Fruit fly (Drosophila melanogaster) whole organism, embryonic: ENCODE data around the gene CG5968.

ENCODE experiments used
- ATbp ChIP-seq: fragments of 200-800 bp; sonication (Bioruptor generic); optimal IDR thresholded peaks from 2 replicates; lab custom pipeline; 2017; ENCODE audit warnings: missing biosample characterization, mild to moderate bottlenecking, missing genetic modification characterization, missing genetic modification reagents
- CG10209 ChIP-seq: fragments of 200-800 bp; sonication (Bioruptor generic); optimal IDR thresholded peaks from 3 replicates; lab custom pipeline; 2017; ENCODE audit warnings: missing biosample characterization, mild to moderate bottlenecking, missing genetic modification characterization, missing genetic modification reagents
- CG10321 ChIP-seq: fragments of 200-800 bp; sonication (Bioruptor generic); IDR thresholded peaks from 2 replicates; pipeline ENCODE4 v1.3.6; 2022; ENCODE audit warnings: missing biosample characterization, missing genetic modification characterization
- CG11504 ChIP-seq: fragments of 200-800 bp; sonication (Bioruptor generic); optimal IDR thresholded peaks from 3 replicates; lab custom pipeline; 2019; ENCODE audit warnings: missing biosample characterization, mild to moderate bottlenecking, missing genetic modification characterization, moderate library complexity
- CG11696 ChIP-seq: fragments of 200-800 bp; sonication (Bioruptor generic); IDR thresholded peaks from 2 replicates; pipeline ENCODE4 v1.3.6; 2022; ENCODE audit warnings: missing biosample characterization, missing genetic modification characterization
- CG12769 ChIP-seq: fragments of 200-800 bp; sonication (Bioruptor generic); optimal IDR thresholded peaks from 2 replicates; lab custom pipeline; 2019; ENCODE audit warnings: missing biosample characterization, mild to moderate bottlenecking, missing genetic modification characterization, moderate library complexity
- CG13894 ChIP-seq: fragments of 200-800 bp; sonication (Bioruptor generic); optimal IDR thresholded peaks from 3 replicates; lab custom pipeline; 2018; ENCODE audit warnings: missing biosample characterization, mild to moderate bottlenecking, missing genetic modification characterization, moderate library complexity
- CG14014 ChIP-seq: fragments of 200-800 bp; sonication (Bioruptor generic); IDR thresholded peaks from 2 replicates; pipeline ENCODE4 v1.3.6; 2022; ENCODE audit warnings: missing biosample characterization, missing genetic modification characterization
- CG15269 ChIP-seq: fragments of 200-800 bp; sonication (Bioruptor generic); optimal IDR thresholded peaks from 2 replicates; lab custom pipeline; 2018; ENCODE audit warnings: missing biosample characterization, mild to moderate bottlenecking, missing genetic modification characterization, moderate library complexity
- CG1529 ChIP-seq: fragments of 200-800 bp; sonication (Bioruptor generic); optimal IDR thresholded peaks from 3 replicates; lab custom pipeline; 2018; ENCODE audit warnings: missing biosample characterization, missing genetic modification characterization
- CG15601 ChIP-seq: fragments of 200-800 bp; sonication (Bioruptor generic); optimal IDR thresholded peaks from 3 replicates; lab custom pipeline; 2019; ENCODE audit warnings: missing biosample characterization, mild to moderate bottlenecking, missing genetic modification characterization, moderate library complexity
- CG2120 ChIP-seq: fragments of 200-800 bp; sonication (Bioruptor generic); optimal IDR thresholded peaks from 3 replicates; lab custom pipeline; 2016; ENCODE audit warnings: missing biosample characterization, missing genetic modification characterization
- CG4424 ChIP-seq: fragments of 200-800 bp; sonication (Bioruptor generic); optimal IDR thresholded peaks from 3 replicates; lab custom pipeline; 2016; ENCODE audit warnings: missing biosample characterization, missing genetic modification characterization
- CG6175 ChIP-seq: fragments of 200-800 bp; sonication (Bioruptor generic); IDR thresholded peaks from 3 replicates; pipeline ENCODE4 v1.3.6; 2022; ENCODE audit warnings: missing biosample characterization, missing genetic modification characterization
- CG6813 ChIP-seq: fragments of 200-800 bp; sonication (Bioruptor generic); optimal IDR thresholded peaks from 2 replicates; lab custom pipeline; 2017; ENCODE audit warnings: missing biosample characterization, missing genetic modification characterization, mild to moderate bottlenecking, moderate library complexity, missing genetic modification reagents
- CG7271 ChIP-seq: fragments of 200-800 bp; sonication (Bioruptor generic); optimal IDR thresholded peaks from 2 replicates; lab custom pipeline; 2018; ENCODE audit warnings: missing biosample characterization, mild to moderate bottlenecking, missing genetic modification characterization, moderate library complexity
- CG8281 ChIP-seq: fragments of 200-800 bp; sonication (Bioruptor generic); optimal IDR thresholded peaks from 2 replicates; lab custom pipeline; 2018; ENCODE audit warnings: missing biosample characterization, mild to moderate bottlenecking, missing genetic modification characterization, moderate library complexity
- H15 ChIP-seq: fragments of 200-800 bp; sonication (Bioruptor generic); IDR thresholded peaks from 3 replicates; pipeline ENCODE4 v1.3.6; 2022; ENCODE audit warnings: missing biosample characterization, missing genetic modification characterization
- HHEX ChIP-seq: fragments of 200-800 bp; sonication (Bioruptor generic); optimal IDR thresholded peaks from 3 replicates; lab custom pipeline; 2017; ENCODE audit warnings: missing biosample characterization, mild to moderate bottlenecking, missing genetic modification characterization, missing genetic modification reagents
- HLHmδ ChIP-seq: fragments of 200-800 bp; sonication (Bioruptor generic); optimal IDR thresholded peaks from 2 replicates; lab custom pipeline; 2018; ENCODE audit warnings: missing biosample characterization, mild to moderate bottlenecking, missing genetic modification characterization, moderate library complexity
- Hmr ChIP-seq: fragments of 200-800 bp; sonication (Bioruptor generic); optimal IDR thresholded peaks from 3 replicates; lab custom pipeline; 2017; ENCODE audit warnings: mild to moderate bottlenecking, missing biosample characterization, missing genetic modification reagents, missing genetic modification characterization
- MTF-1 ChIP-seq: fragments of 200-800 bp; sonication (Bioruptor generic); optimal IDR thresholded peaks from 2 replicates; lab custom pipeline; 2018; ENCODE audit warnings: missing biosample characterization, mild to moderate bottlenecking, missing genetic modification characterization, borderline replicate concordance
- Meics ChIP-seq: fragments of 200-800 bp; sonication (Bioruptor generic); optimal IDR thresholded peaks from 2 replicates; lab custom pipeline; 2017; ENCODE audit warnings: missing biosample characterization, mild to moderate bottlenecking, missing genetic modification characterization
- Pdp1 ChIP-seq, 2 experiments: fragments of 200-800 bp; sonication (Bioruptor generic); optimal IDR thresholded peaks; 3 replicates each; lab custom pipeline; 2016; ENCODE audit warnings: missing biosample characterization in 2 of 2, missing genetic modification characterization in 2 of 2, mild to moderate bottlenecking in 1 of 2, moderate library complexity in 1 of 2
- Rfx ChIP-seq: fragments of 200-800 bp; sonication (Bioruptor generic); IDR thresholded peaks from 2 replicates; pipeline ENCODE4 v1.3.6; 2022; ENCODE audit warnings: missing biosample characterization, missing genetic modification characterization
- Side ChIP-seq: fragments of 200-800 bp; sonication (Bioruptor generic); optimal IDR thresholded peaks from 2 replicates; lab custom pipeline; 2016; ENCODE audit warnings: missing biosample characterization, missing genetic modification characterization
- ato ChIP-seq: fragments of 200-800 bp; sonication (Bioruptor generic); IDR thresholded peaks from 2 replicates; pipeline ENCODE4 v1.3.6; 2022; ENCODE audit warnings: missing biosample characterization, missing genetic modification characterization; ENCODE audit not compliant: partially characterized antibody
- az2 ChIP-seq: fragments of 200-800 bp; sonication (Bioruptor generic); optimal IDR thresholded peaks from 3 replicates; lab custom pipeline; 2016; ENCODE audit warnings: missing biosample characterization, missing genetic modification characterization
- chinmo ChIP-seq: fragments of 200-800 bp; sonication (Bioruptor generic); IDR thresholded peaks from 4 replicates; pipeline ENCODE4 v1.3.6; 2022; ENCODE audit warnings: missing biosample characterization, missing genetic modification characterization; ENCODE audit not compliant: partially characterized antibody
- dmrt99B ChIP-seq: fragments of 200-800 bp; sonication (Bioruptor generic); optimal IDR thresholded peaks from 2 replicates; lab custom pipeline; 2018; ENCODE audit warnings: missing biosample characterization, mild to moderate bottlenecking, missing genetic modification characterization, moderate library complexity
- eve ChIP-seq, 2 experiments: fragments of >200 bp; optimal IDR thresholded peaks; 2 replicates each; lab custom pipeline; 2017; ENCODE audit warnings: missing biosample characterization in 2 of 2, missing genetic modification characterization in 2 of 2
- fd3F ChIP-seq: fragments of 200-800 bp; sonication (Bioruptor generic); optimal IDR thresholded peaks from 2 replicates; lab custom pipeline; 2018; ENCODE audit warnings: missing biosample characterization, mild to moderate bottlenecking, missing genetic modification characterization, moderate library complexity
- gro ChIP-seq: fragments of 200-800 bp; sonication (Bioruptor generic); optimal IDR thresholded peaks from 2 replicates; lab custom pipeline; 2016; ENCODE audit warnings: missing biosample characterization, missing genetic modification characterization
- ham ChIP-seq: fragments of 200-800 bp; sonication (Bioruptor generic); IDR thresholded peaks from 2 replicates; pipeline ENCODE4 v1.3.6; 2022; ENCODE audit warnings: missing biosample characterization, missing genetic modification characterization
- jing ChIP-seq: fragments of 200-800 bp; sonication (Bioruptor generic); optimal IDR thresholded peaks from 2 replicates; lab custom pipeline; 2018; ENCODE audit warnings: missing biosample characterization, mild to moderate bottlenecking, missing genetic modification characterization
- lab ChIP-seq: fragments of 200-800 bp; sonication (Bioruptor generic); optimal IDR thresholded peaks from 3 replicates; lab custom pipeline; 2017; ENCODE audit warnings: missing biosample characterization, missing genetic modification characterization, mild to moderate bottlenecking, moderate library complexity, missing genetic modification reagents
- pan ChIP-seq, 4 experiments: fragments of >200 bp in 3 of 4; fragments of 200-800 bp in 1 of 4; sonication (Bioruptor generic) in 1 of 4; optimal IDR thresholded peaks in 3 of 4; IDR thresholded peaks in 1 of 4; 2 replicates each; pipeline versions ENCODE4 v1.3.6 to Lab custom; 2017 to 2022; ENCODE audit warnings: missing biosample characterization in 2 of 4, missing genetic modification characterization in 2 of 4, mixed read lengths in 1 of 4
- repo ChIP-seq: fragments of 200-800 bp; sonication (Bioruptor generic); optimal IDR thresholded peaks from 2 replicates; lab custom pipeline; 2016; ENCODE audit warnings: missing biosample characterization, missing genetic modification characterization
- sd ChIP-seq: fragments of 200-800 bp; sonication (Bioruptor generic); optimal IDR thresholded peaks from 3 replicates; lab custom pipeline; 2018; ENCODE audit warnings: missing biosample characterization, mild to moderate bottlenecking, missing genetic modification characterization, moderate library complexity
- sens ChIP-seq: fragments of 200-800 bp; sonication (Bioruptor generic); peaks from one replicate; lab custom pipeline; 2016; ENCODE audit warnings: missing biosample characterization, missing genetic modification characterization
- sob ChIP-seq: fragments of 200-800 bp; sonication (Bioruptor generic); IDR thresholded peaks from 2 replicates; pipeline ENCODE4 v1.3.6; 2022; ENCODE audit warnings: missing biosample characterization, missing genetic modification characterization
- stc ChIP-seq: fragments of 200-800 bp; sonication (Bioruptor generic); IDR thresholded peaks from 2 replicates; pipeline ENCODE4 v1.3.6; 2022; ENCODE audit warnings: missing biosample characterization, missing genetic modification characterization
- tap ChIP-seq: fragments of 200-800 bp; optimal IDR thresholded peaks from 3 replicates; lab custom pipeline; 2019; ENCODE audit warnings: missing biosample characterization, mild to moderate bottlenecking, missing genetic modification characterization, moderate library complexity
- unpg ChIP-seq: fragments of 200-800 bp; sonication (Bioruptor generic); optimal IDR thresholded peaks from 3 replicates; lab custom pipeline; 2018; ENCODE audit warnings: missing biosample characterization, mild to moderate bottlenecking, missing genetic modification characterization, moderate library complexity
- zfh2 ChIP-seq: fragments of 200-800 bp; sonication (Bioruptor generic); optimal IDR thresholded peaks from 2 replicates; lab custom pipeline; 2016; ENCODE audit warnings: missing biosample characterization, missing genetic modification characterization

The CG5968 gene

DNA sequence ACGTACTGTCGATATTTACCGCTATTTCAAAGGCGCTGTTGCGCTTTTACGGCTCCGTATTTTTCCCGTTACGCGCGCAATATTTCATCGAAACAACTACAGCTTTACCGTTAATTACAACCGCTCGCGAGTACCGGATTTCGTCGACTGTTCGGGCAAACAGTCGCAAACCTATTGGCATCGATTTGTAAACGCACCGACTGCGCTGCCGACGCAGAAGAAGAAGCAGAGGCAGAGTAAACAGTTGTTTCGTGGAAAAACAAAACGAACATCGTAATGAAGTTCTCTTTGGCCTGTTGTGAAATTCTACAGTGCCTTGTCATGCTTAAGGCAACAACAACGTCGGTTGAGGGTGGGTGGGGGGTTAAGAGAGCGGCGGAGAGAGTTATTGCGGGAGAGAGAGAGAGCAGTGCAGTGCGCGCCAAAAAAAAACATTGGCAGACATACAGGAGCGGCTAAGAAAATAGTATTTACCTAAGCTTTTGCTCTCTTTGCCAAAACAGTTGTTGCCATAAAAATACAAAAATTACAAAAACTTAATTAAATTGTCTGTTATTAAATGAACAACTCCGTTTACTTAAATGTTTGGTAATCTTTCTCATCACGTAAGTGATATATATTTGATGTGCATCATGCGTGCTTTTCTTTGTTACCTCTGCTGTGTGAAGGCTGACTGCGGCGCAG lies 16.9 kb downstream of the CG5968 start, which contains the start of gene CG5953 (continued):
- TF ChIP-seq az2 (GFP tag; lab: Kevin White, UChicago): peak; percentile 94
- peak; percentile 96 for TF ChIP-seq jing (GFP tag; lab: Kevin White, UChicago)
- peak; percentile 96 for TF ChIP-seq CG4424
- peak; percentile 85 for TF ChIP-seq repo (GFP tag; lab: Kevin White, UChicago)
- peak; percentile 92 for TF ChIP-seq fd3F (GFP tag; lab: Kevin White, UChicago)
- peak; percentile 96 for TF ChIP-seq Side
- TF ChIP-seq ato (GFP tag; lab: Robert Waterston, UW): peak; percentile 62; the same call in 1 of the 2 replicates
- peak; percentile 89 for TF ChIP-seq CG8281 (tag; lab: Kevin White, UChicago)

DNA sequence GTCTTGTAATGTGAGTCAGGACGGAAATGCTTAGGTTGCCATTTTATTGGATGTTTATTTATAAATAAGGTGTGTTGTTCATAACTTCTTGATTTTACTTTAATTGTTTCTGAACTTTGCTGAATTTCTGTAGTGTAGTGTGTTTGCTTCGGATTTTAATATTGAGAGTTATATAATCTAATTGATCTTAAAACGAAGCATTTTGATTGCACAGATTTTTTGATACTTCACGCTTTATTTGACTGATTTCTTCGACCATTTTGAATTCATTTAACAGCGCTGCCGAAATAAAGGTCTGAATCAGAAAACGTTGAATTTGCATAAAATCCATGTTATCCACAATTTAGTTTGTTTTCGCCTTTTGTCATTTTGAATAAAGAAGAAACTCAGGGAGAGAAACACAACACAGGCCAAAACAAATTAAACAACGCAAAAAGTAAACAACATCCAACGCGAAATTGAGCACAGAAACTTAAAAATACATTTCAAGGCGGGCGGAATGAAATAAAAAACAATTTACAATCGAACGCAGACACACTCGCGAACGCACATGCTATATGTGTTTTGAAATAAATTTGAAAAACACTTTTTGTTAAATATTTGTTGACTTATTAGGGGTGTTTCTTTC lies 18.1 kb downstream of the CG5968 start:
- TF ChIP-seq ATbp (GFP tag; lab: Kevin White, UChicago) (peak; percentile 45), sob (GFP tag; lab: Robert Waterston, UW) (peak; percentile 26; the same call in 1 of the 2 replicates), sens (peak; percentile 83), H15 (GFP tag; lab: Robert Waterston, UW) (no peak), CG15601 (tag; lab: Kevin White, UChicago) (no peak), chinmo (GFP tag; lab: Robert Waterston, UW) (0 out of 4 replicates have a peak, but pooled peaks have one; percentile 10), stc (GFP tag; lab: Robert Waterston, UW) (0 out of 2 replicates have a peak, but pooled peaks have one; percentile 18), CG15269 (tag; lab: Kevin White, UChicago) (peak; percentile 10), CG13894 (peak; percentile 30), tap (tag; lab: Kevin White, UChicago) (peak; percentile 18), dmrt99B (tag; lab: Kevin White, UChicago) (peak; percentile 27), CG1529 (GFP tag; lab: Kevin White, UChicago) (no peak), CG11504 (tag; lab: Kevin White, UChicago) (peak; percentile 9), lab (GFP tag; lab: Kevin White, UChicago) (peak; percentile 40), gro (peak; percentile 1), CG2120 (no peak), CG10321 (GFP tag; lab: Robert Waterston, UW) (no peak), HHEX (GFP tag; lab: Kevin White, UChicago) (peak; percentile 40), unpg (GFP tag; lab: Kevin White, UChicago) (peak; percentile 32), ham (no peak), zfh2 (no peak), pan (optimal IDR thresholded peaks at IDR 0.05; lab: Kevin White, UChicago) (no peak), pan (GFP tag; optimal IDR thresholded peaks at IDR 0.05 in 1 of 2, IDR thresholded peaks at IDR 0.05 in 1 of 2) (no peak), CG12769 (tag; lab: Kevin White, UChicago) (peak; percentile 28), HLHmδ (no peak), Meics (peak; percentile 28), Hmr (GFP tag; lab: Kevin White, UChicago) (peak; percentile 42), CG11696 (GFP tag; lab: Robert Waterston, UW) (0 out of 2 replicates have a peak, but pooled peaks have one; percentile 22), CG6813 (GFP tag; lab: Kevin White, UChicago) (peak; percentile 40), Rfx (GFP tag; lab: Robert Waterston, UW) (no peak), CG7271 (tag; lab: Kevin White, UChicago) (no peak), CG14014 (GFP tag; lab: Robert Waterston, UW) (peak; percentile 27; the same call in 1 of the 2 replicates), Pdp1 (GFP tag; optimal IDR thresholded peaks at IDR 0.05; lab: Kevin White, UChicago) (peak in 1 of 2 experiments; percentile 82), MTF-1 (GFP tag; lab: Kevin White, UChicago) (peak; percentile 2), CG6175 (GFP tag; lab: Robert Waterston, UW) (no peak), CG10209 (GFP tag; lab: Kevin White, UChicago) (peak; percentile 1), sd (peak; percentile 21), eve (GFP tag; optimal IDR thresholded peaks at IDR 0.05; lab: Kevin White, UChicago) (peak in 1 of 2 experiments; percentile 4)
